Fruit fly (Drosophila melanogaster): ENCODE results near the gene CG33777.

CG33777 gene

dm6 chr3L:4555136-4555535 is at the start of gene CG33777:
Gene CG33777, minus strand, starts transcription at chr3L:4555236.
- TF ChIP-seq noc (tag; optimal IDR thresholded peaks at IDR 0.05), result no peak

dm6 chr3L:4603439-4603838 is 48.4 kb upstream of the CG33777 start:
- no peak for TF ChIP-seq noc (tag; optimal IDR thresholded peaks at IDR 0.05)

dm6 chr3L:4602333-4602732 is 47.3 kb upstream of the CG33777 start:
- no peak for TF ChIP-seq noc (tag; optimal IDR thresholded peaks at IDR 0.05)

dm6 chr3L:4599747-4600146 is 44.7 kb upstream of the CG33777 start:
- no peak for TF ChIP-seq noc (tag; optimal IDR thresholded peaks at IDR 0.05)

dm6 chr3L:4590051-4590450 is 35.0 kb upstream of the CG33777 start:
- TF ChIP-seq noc (tag; optimal IDR thresholded peaks at IDR 0.05), result no peak

- TF ChIP-seq noc (tag; optimal IDR thresholded peaks at IDR 0.05), result no peak
Observed at dm6 chr3L:4575392-4575791, 20.4 kb upstream of the CG33777 start.

- no peak for TF ChIP-seq noc (tag; optimal IDR thresholded peaks at IDR 0.05)
Observed at dm6 chr3L:4574439-4574838, 19.4 kb upstream of the CG33777 start.

dm6 chr3L:4556831-4557355 is 1.9 kb upstream of the CG33777 start:
- no peak for TF ChIP-seq noc (tag; optimal IDR thresholded peaks at IDR 0.05)

dm6 chr3L:4555787-4556186 is 751 bp upstream of the CG33777 start, which contains the start of gene CG42540:
Gene CG42540, plus strand, starts transcription at chr3L:4556087.
- no peak for TF ChIP-seq noc (tag; optimal IDR thresholded peaks at IDR 0.05)

dm6 chr3L:4554216-4554615 is 820 bp downstream of the CG33777 start:
- no peak for TF ChIP-seq noc (tag; optimal IDR thresholded peaks at IDR 0.05)

- TF ChIP-seq noc (tag; optimal IDR thresholded peaks at IDR 0.05), result no peak
Observed at dm6 chr3L:4553395-4553794, 1.6 kb downstream of the CG33777 start.

dm6 chr3L:4551810-4552209 is 3.2 kb downstream of the CG33777 start:
- TF ChIP-seq noc (tag; optimal IDR thresholded peaks at IDR 0.05), result no peak

dm6 chr3L:4550153-4550802 is 4.8 kb downstream of the CG33777 start:
- TF ChIP-seq noc (tag; optimal IDR thresholded peaks at IDR 0.05), result peak; percentile 7

- TF ChIP-seq noc (tag; optimal IDR thresholded peaks at IDR 0.05), result no peak
Observed at dm6 chr3L:4549341-4549740, 5.7 kb downstream of the CG33777 start.

dm6 chr3L:4548380-4548779 is 6.7 kb downstream of the CG33777 start:
- no peak for TF ChIP-seq noc (tag; optimal IDR thresholded peaks at IDR 0.05)

dm6 chr3L:4546650-4547049 is 8.4 kb downstream of the CG33777 start:
- TF ChIP-seq noc (tag; optimal IDR thresholded peaks at IDR 0.05), result no peak

dm6 chr3L:4545731-4546130 is 9.3 kb downstream of the CG33777 start:
- no peak for TF ChIP-seq noc (tag; optimal IDR thresholded peaks at IDR 0.05)

dm6 chr3L:4545138-4545537 is 9.9 kb downstream of the CG33777 start:
- no peak for TF ChIP-seq noc (tag; optimal IDR thresholded peaks at IDR 0.05)

Measured in whole organism, larva.